Fruit fly (Drosophila melanogaster) Kc167 (cell line): Measurements from ENCODE around the gene roq.

ENCODE experiments used
- Sin3A ChIP-seq: fragments of >200 bp; optimal IDR thresholded peaks from 2 replicates; lab custom pipeline; 2018; ENCODE audit warnings: missing external identifiers
- psq ChIP-seq: fragments of >200 bp; optimal IDR thresholded peaks from 2 replicates; lab custom pipeline; 2017; ENCODE audit warnings: missing external identifiers

dm6 chr3L:16400175-16400574 is 21.8 kb upstream of the roq start, which contains the start of gene CG44836:
- TF ChIP-seq Sin3A (lab: Kevin White, UChicago), result no peak
- TF ChIP-seq psq (lab: Kevin White, UChicago), result no peak
